Worm (Caenorhabditis elegans) whole organism, young adult: ENCODE results near the gene F02C12.1.

Experiments
- B0261.1 ChIP-seq: sonication (generic microtip); optimal IDR thresholded peaks from 2 replicates; lab custom pipeline; 2016; ENCODE audit warnings: mild to moderate bottlenecking, missing genetic modification characterization, moderate library complexity, missing compliant biosample characterization
- B0336.3 ChIP-seq: fragments of 200-800 bp; sonication (Bioruptor generic); IDR thresholded peaks from 2 replicates; pipeline ENCODE4 v1.3.6; 2022; ENCODE audit warnings: missing genetic modification characterization, missing compliant biosample characterization
- D2030.7 ChIP-seq: fragments of 200-800 bp; sonication (Bioruptor generic); IDR thresholded peaks from 2 replicates; pipeline ENCODE4 v1.3.6; 2022; ENCODE audit warnings: missing genetic modification reagents, missing genetic modification characterization, missing compliant biosample characterization
- F22D6.2 ChIP-seq: sonication (generic microtip); optimal IDR thresholded peaks from 2 replicates; lab custom pipeline; 2016; ENCODE audit warnings: mild to moderate bottlenecking, missing genetic modification characterization, missing compliant biosample characterization
- F55B11.4 ChIP-seq: sonication (generic microtip); optimal IDR thresholded peaks from 2 replicates; lab custom pipeline; 2016; ENCODE audit warnings: missing compliant biosample characterization, missing genetic modification characterization, borderline replicate concordance; ENCODE audit not compliant: insufficient read depth
- F57A8.1 ChIP-seq: fragments of 200-800 bp; sonication (Bioruptor generic); optimal IDR thresholded peaks from 2 replicates; lab custom pipeline; 2018; ENCODE audit warnings: mild to moderate bottlenecking, missing genetic modification characterization, moderate library complexity, missing compliant biosample characterization
- K11D2.4 ChIP-seq: fragments of 200-800 bp; sonication (Bioruptor generic); IDR thresholded peaks from 2 replicates; pipeline ENCODE4 v1.3.6; 2022; ENCODE audit warnings: missing genetic modification reagents, missing genetic modification characterization, missing compliant biosample characterization
- T07F8.4 ChIP-seq: sonication (generic microtip); optimal IDR thresholded peaks from 2 replicates; lab custom pipeline; 2016; ENCODE audit warnings: mild to moderate bottlenecking, missing genetic modification characterization, moderate library complexity, missing compliant biosample characterization
- T26A5.8 ChIP-seq: sonication (generic microtip); optimal IDR thresholded peaks from 2 replicates; lab custom pipeline; 2016; ENCODE audit warnings: missing genetic modification characterization, missing compliant biosample characterization
- Y53G8AR.9 ChIP-seq: fragments of 200-800 bp; sonication (Bioruptor generic); conservative IDR thresholded peaks from 2 replicates; pipeline ENCODE4 v1.3.6; 2022; ENCODE audit warnings: missing genetic modification reagents, missing genetic modification characterization, missing compliant biosample characterization
- Y56A3A.18 ChIP-seq: fragments of 200-800 bp; sonication (Bioruptor generic); IDR thresholded peaks from 2 replicates; pipeline ENCODE4 v1.3.6; 2022; ENCODE audit warnings: missing genetic modification reagents, missing genetic modification characterization, missing compliant biosample characterization
- Y79H2A.3 ChIP-seq: fragments of 200-800 bp; sonication (Bioruptor generic); conservative IDR thresholded peaks from 2 replicates; pipeline ENCODE4 v1.3.6; 2022; ENCODE audit warnings: missing genetic modification reagents, missing genetic modification characterization, missing compliant biosample characterization
- Y95B8A.8 ChIP-seq: fragments of 200-800 bp; sonication (Bioruptor generic); IDR thresholded peaks from 2 replicates; pipeline ENCODE4 v1.3.6; 2022; ENCODE audit warnings: missing genetic modification reagents, missing genetic modification characterization, missing compliant biosample characterization
- ZK185.1 ChIP-seq: sonication (generic microtip); optimal IDR thresholded peaks from 2 replicates; lab custom pipeline; 2016; ENCODE audit warnings: mild to moderate bottlenecking, missing genetic modification characterization, missing compliant biosample characterization; ENCODE audit not compliant: poor library complexity, severe bottlenecking
- aptf-3 ChIP-seq: fragments of 200-800 bp; sonication (Bioruptor generic); IDR thresholded peaks from 2 replicates; pipeline ENCODE4 v1.3.6; 2022; ENCODE audit warnings: missing genetic modification characterization, missing compliant biosample characterization
- athp-1 ChIP-seq: sonication (generic microtip); optimal IDR thresholded peaks from 2 replicates; lab custom pipeline; 2017; ENCODE audit warnings: mild to moderate bottlenecking, missing genetic modification characterization, missing compliant biosample characterization
- attf-5 ChIP-seq: fragments of 200-800 bp; sonication (Bioruptor generic); optimal IDR thresholded peaks from 2 replicates; lab custom pipeline; 2018; ENCODE audit warnings: mild to moderate bottlenecking, missing genetic modification characterization, missing compliant biosample characterization
- attf-6 ChIP-seq: fragments of 200-800 bp; sonication (Bioruptor generic); IDR thresholded peaks from 2 replicates; pipeline ENCODE4 v1.3.6; 2022; ENCODE audit warnings: missing genetic modification reagents, missing genetic modification characterization, missing compliant biosample characterization
- cebp-2 ChIP-seq: fragments of 200-800 bp; sonication (Bioruptor generic); IDR thresholded peaks from 2 replicates; pipeline ENCODE4 v1.3.6; 2022; ENCODE audit warnings: missing genetic modification characterization, missing compliant biosample characterization
- die-1 ChIP-seq: sonication (generic microtip); optimal IDR thresholded peaks from 2 replicates; lab custom pipeline; 2016; ENCODE audit warnings: missing genotype, mild to moderate bottlenecking, missing genetic modification characterization, missing compliant biosample characterization
- dox-1 ChIP-seq: fragments of 200-800 bp; sonication (Bioruptor generic); IDR thresholded peaks from 2 replicates; pipeline ENCODE4 v1.3.6; 2022; ENCODE audit warnings: missing genetic modification reagents, missing genetic modification characterization, missing compliant biosample characterization
- dpl-1 ChIP-seq: fragments of 150-350 bp; optimal IDR thresholded peaks from 2 replicates; lab custom pipeline; 2014; ENCODE audit warnings: missing biosample characterization, missing genetic modification reagents, missing genetic modification characterization
- egl-18 ChIP-seq: fragments of 200-800 bp; sonication (Bioruptor generic); IDR thresholded peaks from 2 replicates; pipeline ENCODE4 v1.3.6; 2022; ENCODE audit warnings: missing genetic modification reagents, missing genetic modification characterization, missing compliant biosample characterization
- gei-17 ChIP-seq: fragments of 200-800 bp; sonication (Bioruptor generic); optimal IDR thresholded peaks from 2 replicates; lab custom pipeline; 2018; ENCODE audit warnings: mild to moderate bottlenecking, missing genetic modification characterization, missing compliant biosample characterization
- him-1 ChIP-seq: sonication (generic microtip); optimal IDR thresholded peaks from 2 replicates; lab custom pipeline; 2016; ENCODE audit warnings: missing genotype, missing genetic modification reagents, missing genetic modification characterization, missing compliant biosample characterization
- let-526 ChIP-seq: fragments of 200-800 bp; sonication (Bioruptor generic); IDR thresholded peaks from 2 replicates; pipeline ENCODE4 v1.3.6; 2022; ENCODE audit warnings: missing genetic modification reagents, missing genetic modification characterization, missing compliant biosample characterization
- lin-26 ChIP-seq: fragments of 200-800 bp; sonication (Bioruptor generic); IDR thresholded peaks from 2 replicates; pipeline ENCODE4 v1.3.6; 2022; ENCODE audit warnings: missing genetic modification reagents, missing genetic modification characterization, missing compliant biosample characterization
- lin-35 ChIP-seq, 3 experiments: fragments of 150-350 bp in 2 of 3; sonication (generic microtip) in 1 of 3; optimal IDR thresholded peaks; 2 replicates each; lab custom pipeline; 2014 to 2018; ENCODE audit warnings: missing biosample characterization in 3 of 3, missing genetic modification characterization in 3 of 3, missing genetic modification reagents in 3 of 3
- lin-40 ChIP-seq: sonication (generic microtip); optimal IDR thresholded peaks from 2 replicates; lab custom pipeline; 2016; ENCODE audit warnings: missing genetic modification characterization, mild to moderate bottlenecking, missing compliant biosample characterization, missing genotype, missing genetic modification reagents
- lir-1 ChIP-seq: fragments of 200-800 bp; sonication (Bioruptor generic); conservative IDR thresholded peaks from 2 replicates; pipeline ENCODE4 v1.3.6; 2022; ENCODE audit warnings: missing genetic modification reagents, missing genetic modification characterization, missing compliant biosample characterization
- lsy-27 ChIP-seq: sonication (generic microtip); optimal IDR thresholded peaks from 2 replicates; lab custom pipeline; 2017; ENCODE audit warnings: missing genetic modification characterization, mild to moderate bottlenecking, missing compliant biosample characterization, antibody characterized with exemption, missing genotype, borderline replicate concordance; ENCODE audit not compliant: insufficient read depth
- madf-10 ChIP-seq: sonication (generic microtip); optimal IDR thresholded peaks from 2 replicates; lab custom pipeline; 2016; ENCODE audit warnings: mild to moderate bottlenecking, missing genetic modification characterization, missing compliant biosample characterization
- mes-4 ChIP-seq: sonication (generic microtip); optimal IDR thresholded peaks from 2 replicates; lab custom pipeline; 2016; ENCODE audit warnings: missing genotype, missing genetic modification characterization, missing compliant biosample characterization
- nhr-120 ChIP-seq: fragments of 200-800 bp; sonication (Bioruptor generic); IDR thresholded peaks from 2 replicates; pipeline ENCODE4 v1.3.6; 2022; ENCODE audit warnings: missing genetic modification characterization, missing compliant biosample characterization
- nhr-179 ChIP-seq: sonication (generic microtip); optimal IDR thresholded peaks from 2 replicates; lab custom pipeline; 2016; ENCODE audit warnings: mild to moderate bottlenecking, missing genetic modification characterization, missing compliant biosample characterization
- nhr-27 ChIP-seq: fragments of 200-800 bp; sonication (Bioruptor generic); optimal IDR thresholded peaks from 2 replicates; lab custom pipeline; 2018; ENCODE audit warnings: mild to moderate bottlenecking, missing genetic modification characterization, moderate library complexity, missing compliant biosample characterization
- nhr-80 ChIP-seq: sonication (generic microtip); optimal IDR thresholded peaks from 2 replicates; lab custom pipeline; 2016; ENCODE audit warnings: missing genetic modification characterization, missing compliant biosample characterization
- rcor-1 ChIP-seq: fragments of 200-800 bp; sonication (Bioruptor generic); IDR thresholded peaks from 2 replicates; pipeline ENCODE4 v1.3.6; 2022; ENCODE audit warnings: missing genetic modification reagents, missing genetic modification characterization, missing compliant biosample characterization
- snpc-1.3 ChIP-seq: sonication (generic microtip); optimal IDR thresholded peaks from 2 replicates; lab custom pipeline; 2017; ENCODE audit warnings: missing genetic modification characterization, mild to moderate bottlenecking, missing compliant biosample characterization, antibody characterized with exemption, moderate library complexity, missing genotype, missing genetic modification reagents; ENCODE audit not compliant: insufficient read depth
- snpc-3.4 ChIP-seq: sonication (generic microtip); optimal IDR thresholded peaks from 2 replicates; lab custom pipeline; 2017; ENCODE audit warnings: missing genetic modification characterization, mild to moderate bottlenecking, missing compliant biosample characterization, antibody characterized with exemption, moderate library complexity, missing genotype, missing genetic modification reagents
- somi-1 ChIP-seq: fragments of 200-800 bp; sonication (Bioruptor generic); optimal IDR thresholded peaks from 2 replicates; lab custom pipeline; 2018; ENCODE audit warnings: mild to moderate bottlenecking, missing genetic modification characterization, missing compliant biosample characterization
- tlf-1 ChIP-seq: fragments of 200-800 bp; sonication (Bioruptor generic); optimal IDR thresholded peaks from 2 replicates; lab custom pipeline; 2018; ENCODE audit warnings: mild to moderate bottlenecking, missing genetic modification characterization, missing compliant biosample characterization
- unc-130 ChIP-seq: sonication (generic microtip); optimal IDR thresholded peaks from 2 replicates; lab custom pipeline; 2016; ENCODE audit warnings: missing genetic modification reagents, missing genetic modification characterization, missing compliant biosample characterization
- zim-3 ChIP-seq: sonication (generic microtip); optimal IDR thresholded peaks from 2 replicates; lab custom pipeline; 2017; ENCODE audit warnings: mild to moderate bottlenecking, missing genetic modification characterization, moderate library complexity, missing compliant biosample characterization

The F02C12.1 gene

ce11 chrX:13444267-13444666 lies 42.4 kb downstream of the F02C12.1 start (continued):
- TF ChIP-seq D2030.7 (GFP tag; lab: Robert Waterston, UW) (peak; percentile 54), Y79H2A.3 (GFP tag; lab: Robert Waterston, UW) (no peak), F55B11.4 (no peak), let-526 (no peak), snpc-3.4 (tag; lab: Kevin White, UChicago) (no peak), Y95B8A.8 (no peak), cebp-2 (GFP tag; lab: Robert Waterston, UW) (no peak)

DNA sequence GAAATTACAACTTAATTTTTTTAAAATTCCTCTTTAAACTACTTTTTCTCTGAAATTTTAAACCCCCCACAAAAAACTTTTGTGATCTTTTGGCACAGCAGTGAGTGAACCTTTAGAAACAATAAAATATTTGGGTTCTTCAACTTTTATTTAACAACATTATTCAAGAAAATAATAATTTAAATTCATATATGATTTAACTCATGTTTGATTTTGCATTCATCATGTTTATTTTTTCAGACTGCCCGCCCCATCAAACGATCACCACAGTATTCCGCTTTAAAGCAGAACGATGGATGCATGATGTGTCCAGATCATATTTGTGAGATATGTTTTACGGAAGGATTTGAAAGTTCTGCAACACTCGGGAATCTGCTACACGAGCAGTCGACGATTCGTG lies 44.5 kb downstream of the F02C12.1 start, which contains the start of gene set-8:
TSS of gene set-8 (plus strand) at position 301 of the 400 bp plus-strand sequence.
- no peak for TF ChIP-seq attf-5 (GFP tag; lab: Kevin White, UChicago)
- no peak for TF ChIP-seq cebp-2 (GFP tag; lab: Robert Waterston, UW)
- no peak for TF ChIP-seq F57A8.1 (GFP tag; lab: Kevin White, UChicago)
- TF ChIP-seq him-1 (tag; lab: Kevin White, UChicago) = no peak
- TF ChIP-seq zim-3 (tag; lab: Kevin White, UChicago) = no peak
- TF ChIP-seq lin-35 (GFP tag; optimal IDR thresholded peaks at IDR 0.05; lab: Kevin White, UChicago) = no peak
- no peak for TF ChIP-seq athp-1
- no peak for TF ChIP-seq ZK185.1 (tag; lab: Kevin White, UChicago)
- TF ChIP-seq aptf-3 = no peak
- TF ChIP-seq B0336.3 (GFP tag; lab: Robert Waterston, UW) = no peak
- no peak for TF ChIP-seq gei-17
- TF ChIP-seq T26A5.8 (tag; lab: Kevin White, UChicago) = no peak

DNA sequence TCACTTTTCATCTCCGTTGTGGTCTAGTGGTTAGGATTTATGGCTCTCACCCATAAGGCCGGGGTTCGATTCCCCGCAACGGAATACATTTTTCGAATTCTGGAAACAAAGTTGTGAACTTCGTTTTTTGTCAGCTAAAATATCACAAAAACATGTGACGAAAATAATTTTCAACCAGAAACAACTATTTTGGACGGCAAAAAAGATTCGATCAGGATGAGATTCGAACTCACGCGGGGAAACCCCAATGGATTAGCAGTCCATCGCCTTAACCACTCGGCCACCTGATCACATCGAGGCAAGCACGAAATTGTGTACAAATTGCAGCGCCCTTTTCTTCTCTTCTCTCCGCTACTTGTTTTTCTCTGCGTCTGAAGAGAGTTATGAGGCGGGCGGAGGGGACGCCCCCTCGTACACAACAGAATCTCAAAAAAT lies 46.8 kb downstream of the F02C12.1 start:
- TF ChIP-seq B0261.1 = peak; percentile 98
- TF ChIP-seq nhr-80 (tag; lab: Kevin White, UChicago) = peak; percentile 86
- 0 out of 2 replicates have a peak, but pooled peaks have one; percentile 20 for TF ChIP-seq nhr-120 (GFP tag; lab: Robert Waterston, UW)
- TF ChIP-seq dpl-1 (GFP tag; lab: Kevin White, UChicago) = peak; percentile 13
- peak; percentile 81 for TF ChIP-seq mes-4 (tag; lab: Kevin White, UChicago)
- TF ChIP-seq lin-26 = peak; percentile 84; the same call in 1 of the 2 replicates
- TF ChIP-seq aptf-3 = 0 out of 2 replicates have a peak, but pooled peaks have one; percentile 30
- peak; percentile 88 for TF ChIP-seq madf-10 (tag; lab: Kevin White, UChicago)
- TF ChIP-seq tlf-1 = peak; percentile 54
- peak; percentile 80 for TF ChIP-seq Y53G8AR.9
- peak; percentile 87 for TF ChIP-seq lin-40
- TF ChIP-seq nhr-179 (tag; lab: Kevin White, UChicago) = peak; percentile 71
- TF ChIP-seq rcor-1 (GFP tag; lab: Robert Waterston, UW) = peak; percentile 77
- peak; percentile 95 for TF ChIP-seq die-1 (tag; lab: Kevin White, UChicago)
- TF ChIP-seq F22D6.2 = peak; percentile 66
- TF ChIP-seq unc-130 = peak; percentile 14
- peak; percentile 73 for TF ChIP-seq snpc-1.3 (tag; lab: Kevin White, UChicago)
- TF ChIP-seq dox-1 (GFP tag; lab: Robert Waterston, UW) = peak; percentile 93; the same call in 1 of the 2 replicates
- peak; percentile 89 for TF ChIP-seq T26A5.8 (tag; lab: Kevin White, UChicago)
- TF ChIP-seq attf-6 (GFP tag; lab: Robert Waterston, UW) = peak; percentile 50; the same call in 1 of the 2 replicates
- TF ChIP-seq let-526 = peak; percentile 56; the same call in 1 of the 2 replicates
- peak; percentile 51 for TF ChIP-seq nhr-27 (tag; lab: Kevin White, UChicago)
- peak; percentile 83 for TF ChIP-seq Y56A3A.18 (GFP tag; lab: Robert Waterston, UW)
- TF ChIP-seq K11D2.4 (GFP tag; lab: Robert Waterston, UW) = peak; percentile 72; the same call in 1 of the 2 replicates
- TF ChIP-seq T07F8.4 (tag; lab: Kevin White, UChicago) = peak; percentile 75
- peak; percentile 76 for TF ChIP-seq ZK185.1 (tag; lab: Kevin White, UChicago)
- TF ChIP-seq lsy-27 (tag; lab: Kevin White, UChicago) = peak; percentile 56
- peak; percentile 48; the same call in 1 of the 2 replicates for TF ChIP-seq lir-1 (GFP tag; lab: Robert Waterston, UW)
- peak; percentile 84 for TF ChIP-seq somi-1 (GFP tag; lab: Kevin White, UChicago)
- peak; percentile 76 for TF ChIP-seq egl-18 (GFP tag; lab: Robert Waterston, UW)
